Fruit fly (Drosophila melanogaster): ENCODE data around the gene CG15042.
A peak's percentile ranks its signal among the peaks of the same experiment; 100 is the strongest.

Gene CG15042

dm6 chrX:18506639-18507528, 21.2 kb downstream of the CG15042 start (continued):
- TF ChIP-seq pho (GFP tag; optimal IDR thresholded peaks at IDR 0.05) (peak; percentile 47), twi (tag; optimal IDR thresholded peaks at IDR 0.05) (no peak), CG1647 (GFP tag; optimal IDR thresholded peaks at IDR 0.05) (peak; percentile 63), onecut (GFP tag; IDR thresholded peaks at IDR 0.05) (peak; percentile 79), Hand (GFP tag; optimal IDR thresholded peaks at IDR 0.05) (peak; percentile 35), cato (GFP tag; optimal IDR thresholded peaks at IDR 0.05; ENCODE audit: borderline replicate concordance) (peak; percentile 62), sens (GFP tag) (peak; percentile 96), CrebB (tag; optimal IDR thresholded peaks at IDR 0.05) (peak; percentile 7), Pdp1 (GFP tag; optimal IDR thresholded peaks at IDR 0.05) (peak; percentile 75 to 82), sima (GFP tag; optimal IDR thresholded peaks at IDR 0.05) (peak; percentile 56), CG31224 (GFP tag; IDR thresholded peaks at IDR 0.05) (peak; percentile 69), bcd (GFP tag; optimal IDR thresholded peaks at IDR 0.05) (peak; percentile 77), CG8944 (GFP tag; optimal IDR thresholded peaks at IDR 0.05) (peak; percentile 60), Hmr (GFP tag; optimal IDR thresholded peaks at IDR 0.05) (peak; percentile 61), gro (GFP tag; optimal IDR thresholded peaks at IDR 0.05) (peak; percentile 79), Sry-β (GFP tag; optimal IDR thresholded peaks at IDR 0.05) (no peak), unc-4 (GFP tag; IDR thresholded peaks at IDR 0.05; ENCODE audit: partially characterized antibody) (no peak), Deaf1 (tag; optimal IDR thresholded peaks at IDR 0.05) (peak; percentile 36), CG4282 (GFP tag; optimal IDR thresholded peaks at IDR 0.05) (peak; percentile 16), Gsc (GFP tag; IDR thresholded peaks at IDR 0.05) (no peak), ash1 (GFP tag; optimal IDR thresholded peaks at IDR 0.05) (no peak), CG11093 (GFP tag; IDR thresholded peaks at IDR 0.05) (peak; percentile 32; the same call in 1 of the 3 replicates), CG8359 (GFP tag; optimal IDR thresholded peaks at IDR 0.05; ENCODE audit: borderline replicate concordance) (peak; percentile 37), croc (GFP tag; conservative IDR thresholded peaks at IDR 0.05) (peak; percentile 51; the same call in 2 of the 3 replicates), fru (optimal IDR thresholded peaks at IDR 0.05) (no peak), D19B (GFP tag; optimal IDR thresholded peaks at IDR 0.05) (peak; percentile 56), ERR (GFP tag; optimal IDR thresholded peaks at IDR 0.05) (peak; percentile 41), eyg (GFP tag; optimal IDR thresholded peaks at IDR 0.05) (peak; percentile 50), bsh (GFP tag; optimal IDR thresholded peaks at IDR 0.05) (peak; percentile 38 to 81), Asciz (GFP tag; optimal IDR thresholded peaks at IDR 0.05) (no peak), E2f1 (GFP tag; IDR thresholded peaks at IDR 0.05) (peak; percentile 81), knrl (GFP tag; IDR thresholded peaks at IDR 0.05; ENCODE audit: partially characterized antibody) (no peak), tap (tag; optimal IDR thresholded peaks at IDR 0.05) (peak; percentile 59), Ssrp (tag; optimal IDR thresholded peaks at IDR 0.05) (peak; percentile 62), CG16813 (GFP tag; IDR thresholded peaks at IDR 0.05; ENCODE audit: partially characterized antibody) (no peak), zen2 (GFP tag; IDR thresholded peaks at IDR 0.05; ENCODE audit: partially characterized antibody) (no peak), HLH54F (GFP tag; optimal IDR thresholded peaks at IDR 0.05) (peak; percentile 79), CG18262 (tag; optimal IDR thresholded peaks at IDR 0.05) (peak; percentile 78), CG16863 (GFP tag; optimal IDR thresholded peaks at IDR 0.05) (peak; percentile 76), D19A (tag; optimal IDR thresholded peaks at IDR 0.05) (peak; percentile 63), odd (GFP tag; optimal IDR thresholded peaks at IDR 0.05) (peak; percentile 31), CG1603 (tag; optimal IDR thresholded peaks at IDR 0.05) (peak; percentile 87), CG14860 (GFP tag; IDR thresholded peaks at IDR 0.05; ENCODE audit: partially characterized antibody) (no peak), Hsf (GFP tag; optimal IDR thresholded peaks at IDR 0.05) (peak; percentile 85), CG10543 (GFP tag; optimal IDR thresholded peaks at IDR 0.05) (no peak), Stat92E (GFP tag; optimal IDR thresholded peaks at IDR 0.05) (no peak), Scr (GFP tag; IDR thresholded peaks at IDR 0.05; ENCODE audit: partially characterized antibody) (no peak), Elba2 (GFP tag; optimal IDR thresholded peaks at IDR 0.05) (no peak)
